Worm (Caenorhabditis elegans) whole organism, L2 larva: ENCODE data around the gene ZK470.14.
A peak's percentile ranks its signal among the peaks of the same experiment; 100 is the strongest.

Experiments
- C34F6.9 ChIP-seq: fragments of 150-350 bp; optimal IDR thresholded peaks from 2 replicates; lab custom pipeline; 2014; ENCODE audit warnings: missing biosample characterization, missing genetic modification characterization
- R02D3.7 ChIP-seq: fragments of 150-350 bp; optimal IDR thresholded peaks from 2 replicates; lab custom pipeline; 2014; ENCODE audit warnings: missing biosample characterization, missing genetic modification characterization
- Y55F3AM.14 ChIP-seq: fragments of 200-800 bp; sonication (Bioruptor generic); optimal IDR thresholded peaks from 2 replicates; lab custom pipeline; 2018; ENCODE audit warnings: mild to moderate bottlenecking, missing genetic modification characterization, missing compliant biosample characterization
- ZK546.5 ChIP-seq: sonication (generic microtip); optimal IDR thresholded peaks from 2 replicates; lab custom pipeline; 2017; ENCODE audit warnings: missing biosample characterization, missing genetic modification characterization
- alr-1 ChIP-seq: fragments of 150-350 bp; optimal IDR thresholded peaks from 2 replicates; lab custom pipeline; 2014; ENCODE audit warnings: missing biosample characterization, missing genetic modification characterization
- ama-1 ChIP-seq: fragments of 150-350 bp; optimal IDR thresholded peaks from 2 replicates; lab custom pipeline; 2018; ENCODE audit warnings: inconsistent platforms
- blmp-1 ChIP-seq: sonication (generic microtip); optimal IDR thresholded peaks from 2 replicates; lab custom pipeline; 2017; ENCODE audit warnings: missing genetic modification characterization, mild to moderate bottlenecking, missing compliant biosample characterization, antibody characterized with exemption, moderate library complexity; ENCODE audit not compliant: insufficient read depth
- ceh-16 ChIP-seq: fragments of 150-350 bp; optimal IDR thresholded peaks from 2 replicates; lab custom pipeline; 2014; ENCODE audit warnings: missing biosample characterization, missing genetic modification characterization
- ceh-82 ChIP-seq: fragments of 150-350 bp; optimal IDR thresholded peaks from 2 replicates; lab custom pipeline; 2014; ENCODE audit warnings: missing biosample characterization, missing genetic modification characterization
- crh-2 ChIP-seq: sonication (generic microtip); optimal IDR thresholded peaks from 2 replicates; lab custom pipeline; 2017; ENCODE audit warnings: missing biosample characterization, missing genetic modification characterization
- dmd-4 ChIP-seq: sonication (generic microtip); optimal IDR thresholded peaks from 2 replicates; lab custom pipeline; 2017; ENCODE audit warnings: missing biosample characterization, missing genetic modification characterization
- egl-27 ChIP-seq: sonication (generic microtip); optimal IDR thresholded peaks from 3 replicates; lab custom pipeline; 2017; ENCODE audit warnings: missing biosample characterization, missing genetic modification reagents, missing genetic modification characterization
- elt-1 ChIP-seq: fragments of 150-350 bp; optimal IDR thresholded peaks from 2 replicates; lab custom pipeline; 2014; ENCODE audit warnings: missing biosample characterization, missing genetic modification characterization
- elt-3 ChIP-seq: sonication (generic microtip); optimal IDR thresholded peaks from 2 replicates; lab custom pipeline; 2017; ENCODE audit warnings: missing biosample characterization, missing genetic modification characterization
- fos-1 ChIP-seq: fragments of 150-350 bp; optimal IDR thresholded peaks from 2 replicates; lab custom pipeline; 2014; ENCODE audit warnings: missing biosample characterization, missing genetic modification characterization
- gmeb-1 ChIP-seq: fragments of 150-350 bp; optimal IDR thresholded peaks from 2 replicates; lab custom pipeline; 2014; ENCODE audit warnings: missing biosample characterization, missing genetic modification characterization
- lin-11 ChIP-seq: fragments of 150-350 bp; sonication (generic microtip); optimal IDR thresholded peaks from 2 replicates; lab custom pipeline; 2014; ENCODE audit warnings: missing biosample characterization, missing genetic modification characterization, inconsistent platforms, mixed read lengths
- lin-13 ChIP-seq: fragments of 150-350 bp; optimal IDR thresholded peaks from 2 replicates; lab custom pipeline; 2014; ENCODE audit warnings: missing biosample characterization, missing genetic modification reagents, missing genetic modification characterization
- lsy-2 ChIP-seq, 2 experiments: fragments of 150-350 bp in 1 of 2; sonication (generic microtip) in 1 of 2; optimal IDR thresholded peaks; 2 replicates each; lab custom pipeline; 2014 to 2017; ENCODE audit warnings: missing biosample characterization in 2 of 2, missing genetic modification characterization in 2 of 2
- mab-5 ChIP-seq: fragments of 150-350 bp; optimal IDR thresholded peaks from 2 replicates; lab custom pipeline; 2014; ENCODE audit warnings: missing biosample characterization, missing genetic modification characterization
- mbf-1 ChIP-seq: sonication (generic microtip); optimal IDR thresholded peaks from 2 replicates; lab custom pipeline; 2017; ENCODE audit warnings: missing biosample characterization, missing genetic modification characterization
- mdl-1 ChIP-seq, 2 experiments: fragments of 150-350 bp in 1 of 2; sonication (generic microtip) in 1 of 2; optimal IDR thresholded peaks; 2 replicates each; lab custom pipeline; 2017; ENCODE audit warnings: missing biosample characterization in 2 of 2, missing genetic modification characterization in 2 of 2
- nhr-10 ChIP-seq: sonication (generic microtip); optimal IDR thresholded peaks from 2 replicates; lab custom pipeline; 2017; ENCODE audit warnings: missing biosample characterization, missing genetic modification characterization
- nhr-12 ChIP-seq: fragments of 150-350 bp; optimal IDR thresholded peaks from 2 replicates; lab custom pipeline; 2014; ENCODE audit warnings: missing biosample characterization, missing genetic modification characterization
- nhr-129 ChIP-seq: fragments of 150-350 bp; optimal IDR thresholded peaks from 2 replicates; lab custom pipeline; 2014; ENCODE audit warnings: missing biosample characterization, missing genetic modification characterization
- nhr-21 ChIP-seq: fragments of 150-350 bp; optimal IDR thresholded peaks from 2 replicates; lab custom pipeline; 2014; ENCODE audit warnings: missing biosample characterization, missing genetic modification characterization
- nhr-23 ChIP-seq: fragments of 150-350 bp; optimal IDR thresholded peaks from 2 replicates; lab custom pipeline; 2014; ENCODE audit warnings: missing biosample characterization, missing genetic modification reagents, missing genetic modification characterization
- nhr-237 ChIP-seq: fragments of 150-350 bp; optimal IDR thresholded peaks from 2 replicates; lab custom pipeline; 2014; ENCODE audit warnings: missing biosample characterization, missing genetic modification characterization
- nhr-25 ChIP-seq: fragments of 150-350 bp; sonication (generic microtip); optimal IDR thresholded peaks from 3 replicates; lab custom pipeline; 2014; ENCODE audit warnings: missing biosample characterization, missing genetic modification characterization
- nhr-6 ChIP-seq: fragments of 150-350 bp; optimal IDR thresholded peaks from 2 replicates; lab custom pipeline; 2014; ENCODE audit warnings: missing biosample characterization, missing genetic modification characterization
- nhr-77 ChIP-seq: fragments of 150-350 bp; optimal IDR thresholded peaks from 2 replicates; lab custom pipeline; 2014; ENCODE audit warnings: missing biosample characterization, missing genetic modification characterization
- peb-1 ChIP-seq: fragments of 150-350 bp; optimal IDR thresholded peaks from 2 replicates; lab custom pipeline; 2014; ENCODE audit warnings: missing biosample characterization, missing genetic modification characterization
- sem-4 ChIP-seq: fragments of 150-350 bp; optimal IDR thresholded peaks from 2 replicates; lab custom pipeline; 2014; ENCODE audit warnings: missing biosample characterization, missing genetic modification reagents, missing genetic modification characterization
- skn-1 ChIP-seq: sonication (generic microtip); optimal IDR thresholded peaks from 2 replicates; lab custom pipeline; 2017; ENCODE audit warnings: missing biosample characterization, missing genetic modification characterization
- sma-3 ChIP-seq: sonication (generic microtip); optimal IDR thresholded peaks from 2 replicates; lab custom pipeline; 2016; ENCODE audit warnings: missing genetic modification reagents, missing genetic modification characterization, missing compliant biosample characterization
- sma-9 ChIP-seq, 2 experiments: fragments of 150-350 bp in 1 of 2; sonication (generic microtip) in 1 of 2; optimal IDR thresholded peaks; 2 replicates each; lab custom pipeline; 2014 to 2016; ENCODE audit warnings: missing genetic modification characterization in 2 of 2, mild to moderate bottlenecking in 1 of 2, missing biosample characterization in 1 of 2, missing compliant biosample characterization in 1 of 2, missing genetic modification reagents in 1 of 2, moderate library complexity in 1 of 2
- snpc-4 ChIP-seq: fragments of 150-350 bp; optimal IDR thresholded peaks from 2 replicates; lab custom pipeline; 2014; ENCODE audit warnings: missing biosample characterization, missing genetic modification characterization
- unc-39 ChIP-seq: fragments of 150-350 bp; optimal IDR thresholded peaks from 2 replicates; lab custom pipeline; 2014; ENCODE audit warnings: missing biosample characterization, missing genetic modification characterization
- unc-55 ChIP-seq: fragments of 150-350 bp; sonication (generic microtip); optimal IDR thresholded peaks from 3 replicates; lab custom pipeline; 2014; ENCODE audit warnings: missing biosample characterization, missing genetic modification reagents, missing genetic modification characterization
- unc-62 ChIP-seq: fragments of 150-350 bp; optimal IDR thresholded peaks from 2 replicates; lab custom pipeline; 2014; ENCODE audit warnings: missing biosample characterization, missing genetic modification reagents, missing genetic modification characterization
- zag-1 ChIP-seq: fragments of 150-350 bp; optimal IDR thresholded peaks from 2 replicates; lab custom pipeline; 2014; ENCODE audit warnings: missing biosample characterization, missing genetic modification characterization
- ztf-1 ChIP-seq: fragments of 200-800 bp; sonication (Bioruptor generic); conservative IDR thresholded peaks from 2 replicates; pipeline ENCODE4 v1.3.6; 2022; ENCODE audit warnings: missing genetic modification characterization, missing compliant biosample characterization
- ztf-4 ChIP-seq: fragments of 150-350 bp; optimal IDR thresholded peaks from 2 replicates; lab custom pipeline; 2014; ENCODE audit warnings: missing biosample characterization, missing genetic modification characterization

Gene ZK470.14

ce11 chrX:4133378-4133777 is 33.9 kb upstream of the ZK470.14 start:
- no peak for TF ChIP-seq snpc-4 (tag; lab: Kevin White, UChicago)
- peak; percentile 6 for TF ChIP-seq fos-1
- TF ChIP-seq crh-2 (tag; lab: Kevin White, UChicago) = peak; percentile 41

- TF ChIP-seq lin-13 (GFP tag; lab: Kevin White, UChicago) (no peak), zag-1 (tag; lab: Kevin White, UChicago) (no peak)
These were observed 32.4 kb upstream of the ZK470.14 start, which contains the start of gene ZK470.2 for ce11 chrX:4134855-4135254. Gene ZK470.2 (plus strand): TSS chrX:4135155.

DNA sequence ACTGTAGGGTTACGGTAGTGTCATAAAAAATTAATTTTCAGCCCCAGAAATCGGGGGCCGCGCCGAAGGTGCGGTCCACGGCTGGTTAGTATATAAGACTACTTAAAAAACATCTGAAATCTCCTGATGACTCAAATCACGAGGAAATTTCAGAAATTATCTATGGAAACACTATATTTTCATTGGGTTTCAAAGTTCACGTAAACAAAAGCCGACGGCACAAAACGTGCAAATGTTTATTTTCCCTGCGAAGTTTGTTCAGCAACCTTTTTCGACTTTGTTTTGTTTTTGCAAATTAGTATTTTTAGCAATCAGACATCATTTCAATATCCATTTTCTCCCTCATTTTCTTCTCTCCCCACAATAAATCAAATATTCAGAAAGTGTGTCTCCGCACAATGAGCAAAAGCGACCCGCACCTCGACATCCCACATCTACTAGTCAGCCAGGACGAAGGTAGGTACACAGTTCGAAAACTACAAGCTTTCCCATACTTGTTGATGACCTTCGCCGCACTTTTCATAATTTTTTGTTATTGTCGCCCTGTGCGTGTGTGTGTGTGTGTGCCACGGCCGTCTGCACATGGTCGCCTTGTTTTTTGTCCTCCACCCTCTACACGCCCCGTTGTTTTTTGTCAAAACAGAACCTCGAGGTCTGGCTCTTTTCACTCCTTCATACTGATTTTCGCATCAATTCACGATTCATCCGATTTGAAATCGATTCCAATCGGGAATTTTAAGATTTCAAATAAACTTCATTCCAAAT is 30.5 kb upstream of the ZK470.14 start:
- no peak for TF ChIP-seq ama-1 (lab: Kevin White, UChicago)
- no peak for TF ChIP-seq mbf-1 (tag; lab: Kevin White, UChicago)
- no peak for TF ChIP-seq peb-1 (tag; lab: Kevin White, UChicago)
- TF ChIP-seq nhr-77 (tag; lab: Kevin White, UChicago) = no peak
- peak; percentile 41 for TF ChIP-seq nhr-129 (tag; lab: Kevin White, UChicago)
- TF ChIP-seq ZK546.5 (tag; lab: Kevin White, UChicago) = no peak
- no peak for TF ChIP-seq ztf-4 (tag; lab: Kevin White, UChicago)
- TF ChIP-seq nhr-23 (tag; lab: Kevin White, UChicago) = no peak

- TF ChIP-seq C34F6.9 = peak; percentile 34
- no peak for TF ChIP-seq blmp-1 (tag; lab: Kevin White, UChicago)
- peak; percentile 47 for TF ChIP-seq egl-27 (tag; lab: Kevin White, UChicago)
- TF ChIP-seq mdl-1 (tag; optimal IDR thresholded peaks at IDR 0.05; lab: Kevin White, UChicago) = peak in 1 of 2 experiments; percentile 26
- no peak for TF ChIP-seq R02D3.7
- TF ChIP-seq nhr-23 (tag; lab: Kevin White, UChicago) = no peak
- TF ChIP-seq elt-3 = no peak
- peak; percentile 62 for TF ChIP-seq nhr-129 (tag; lab: Kevin White, UChicago)
- no peak for TF ChIP-seq nhr-12 (tag; lab: Kevin White, UChicago)
- peak; percentile 72 for TF ChIP-seq sem-4
- TF ChIP-seq Y55F3AM.14 (GFP tag; lab: Kevin White, UChicago) = peak; percentile 3
- no peak for TF ChIP-seq crh-2 (tag; lab: Kevin White, UChicago)
- peak; percentile 12 for TF ChIP-seq gmeb-1 (tag; lab: Kevin White, UChicago)
- no peak for TF ChIP-seq dmd-4 (tag; lab: Kevin White, UChicago)
- no peak for TF ChIP-seq nhr-6 (tag; lab: Kevin White, UChicago)
- TF ChIP-seq peb-1 (tag; lab: Kevin White, UChicago) = no peak
- TF ChIP-seq ztf-4 (tag; lab: Kevin White, UChicago) = peak; percentile 40
- no peak for TF ChIP-seq lin-13 (GFP tag; lab: Kevin White, UChicago)
- peak; percentile 77 for TF ChIP-seq sma-9 (GFP tag; optimal IDR thresholded peaks at IDR 0.05; lab: Kevin White, UChicago)
- peak; percentile 22 for TF ChIP-seq sma-9 (tag; optimal IDR thresholded peaks at IDR 0.05; lab: Kevin White, UChicago)
- TF ChIP-seq mbf-1 (tag; lab: Kevin White, UChicago) = no peak
- no peak for TF ChIP-seq ceh-16
- no peak for TF ChIP-seq ceh-82 (tag; lab: Kevin White, UChicago)
- no peak for TF ChIP-seq skn-1
- peak; percentile 28 for TF ChIP-seq fos-1
- TF ChIP-seq lin-11 = peak; percentile 12
- peak in 1 of 2 experiments; percentile 42 for TF ChIP-seq lsy-2 (tag; optimal IDR thresholded peaks at IDR 0.05; lab: Kevin White, UChicago)
- TF ChIP-seq unc-39 (tag; lab: Kevin White, UChicago) = no peak
- no peak for TF ChIP-seq alr-1
- peak; percentile 24 for TF ChIP-seq mab-5 (tag; lab: Kevin White, UChicago)
- peak; percentile 24 for TF ChIP-seq nhr-237 (tag; lab: Kevin White, UChicago)
- TF ChIP-seq snpc-4 (tag; lab: Kevin White, UChicago) = no peak
- no peak for TF ChIP-seq ZK546.5 (tag; lab: Kevin White, UChicago)
- no peak for TF ChIP-seq ztf-1 (GFP tag; lab: Robert Waterston, UW)
- TF ChIP-seq zag-1 (tag; lab: Kevin White, UChicago) = no peak
- no peak for TF ChIP-seq elt-1 (tag; lab: Kevin White, UChicago)
- TF ChIP-seq nhr-10 (tag; lab: Kevin White, UChicago) = no peak
- peak; percentile 47 for TF ChIP-seq nhr-25 (tag; lab: Kevin White, UChicago)
- no peak for TF ChIP-seq nhr-21 (tag; lab: Kevin White, UChicago)
- TF ChIP-seq unc-55 = no peak
- TF ChIP-seq unc-62 (GFP tag; lab: Kevin White, UChicago) = no peak
- TF ChIP-seq sma-3 (GFP tag; lab: Kevin White, UChicago) = no peak
- TF ChIP-seq ama-1 (lab: Kevin White, UChicago) = no peak
These were observed 29.6 kb upstream of the ZK470.14 start for ce11 chrX:4137452-4138164.
